Worm (Caenorhabditis elegans) whole organism, early embryonic: Measurements from ENCODE around the gene brc-1.

ENCODE experiments used
- F13C5.2 ChIP-seq: sonication (generic microtip); optimal IDR thresholded peaks from 2 replicates; lab custom pipeline; 2017; ENCODE audit warnings: mild to moderate bottlenecking, missing genetic modification characterization, inconsistent platforms, missing compliant biosample characterization
- ama-1 ChIP-seq: fragments of 150-350 bp; optimal IDR thresholded peaks from 2 replicates; lab custom pipeline; 2014
- flt-1 ChIP-seq: fragments of 200-800 bp; sonication (Bioruptor generic); IDR thresholded peaks from 2 replicates; pipeline ENCODE4 v1.3.6; 2022; ENCODE audit warnings: missing genetic modification characterization, missing compliant biosample characterization
- hmbx-1 ChIP-seq: sonication (generic microtip); optimal IDR thresholded peaks from 2 replicates; lab custom pipeline; 2016; ENCODE audit warnings: mild to moderate bottlenecking, missing genetic modification characterization, missing compliant biosample characterization
- hmg-4 ChIP-seq: fragments of 200-800 bp; sonication (Bioruptor generic); optimal IDR thresholded peaks from 2 replicates; lab custom pipeline; 2018; ENCODE audit warnings: mild to moderate bottlenecking, missing genetic modification characterization, missing compliant biosample characterization
- tra-4 ChIP-seq: sonication (generic microtip); optimal IDR thresholded peaks from 2 replicates; lab custom pipeline; 2017; ENCODE audit warnings: missing genetic modification characterization, missing compliant biosample characterization

DNA sequence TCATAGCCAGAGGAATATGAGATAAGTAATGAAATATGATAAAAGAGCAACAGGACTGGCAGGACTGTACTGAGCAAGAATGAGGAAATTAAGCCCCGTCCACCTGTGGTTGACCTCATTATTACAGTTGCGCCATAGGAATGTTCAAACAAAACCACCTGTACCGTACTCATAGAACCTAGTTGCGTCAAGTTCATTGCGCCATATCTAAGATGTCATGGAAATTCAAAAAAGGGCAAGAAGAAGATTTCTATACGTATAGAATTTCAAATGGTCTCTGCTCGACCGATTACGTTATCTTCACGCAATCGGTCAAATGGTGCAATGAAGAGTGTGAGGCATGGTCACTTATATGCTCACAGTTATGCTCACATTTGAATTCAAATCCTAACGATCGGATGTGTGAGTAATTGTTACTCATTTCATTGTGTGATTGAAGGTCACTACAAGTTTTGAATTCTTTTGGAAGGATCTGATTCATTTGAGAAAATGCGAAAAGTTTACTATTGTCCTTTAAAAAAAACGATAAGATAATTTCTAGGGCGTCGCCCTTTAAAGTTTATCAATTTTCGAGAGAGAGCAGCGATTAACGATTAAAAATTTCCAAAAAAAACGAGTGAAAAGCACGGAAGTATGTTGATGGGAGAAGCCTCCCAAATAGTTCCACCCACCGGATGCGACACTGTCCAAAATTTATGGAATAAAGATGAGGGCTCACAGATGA, 9.2 kb upstream of the brc-1 start:
- TF ChIP-seq F13C5.2 (tag; lab: Kevin White, UChicago) (no peak), flt-1 (GFP tag; lab: Robert Waterston, UW) (no peak), hmbx-1 (tag; lab: Kevin White, UChicago) (no peak), tra-4 (tag; lab: Kevin White, UChicago) (no peak), ama-1 (lab: Kevin White, UChicago) (no peak), hmg-4 (no peak)
